Worm (Caenorhabditis elegans) whole organism, early embryonic: ENCODE measurements around the gene scl-12.

Experiments
- B0310.2 ChIP-seq: sonication (generic microtip); optimal IDR thresholded peaks from 2 replicates; lab custom pipeline; 2016; ENCODE audit warnings: mild to moderate bottlenecking, missing genetic modification characterization, missing compliant biosample characterization
- F13C5.2 ChIP-seq: sonication (generic microtip); optimal IDR thresholded peaks from 2 replicates; lab custom pipeline; 2017; ENCODE audit warnings: mild to moderate bottlenecking, missing genetic modification characterization, inconsistent platforms, missing compliant biosample characterization
- aly-1 ChIP-seq: sonication (generic microtip); optimal IDR thresholded peaks from 2 replicates; lab custom pipeline; 2016; ENCODE audit warnings: missing genetic modification characterization, missing compliant biosample characterization
- ama-1 ChIP-seq: fragments of 150-350 bp; optimal IDR thresholded peaks from 2 replicates; lab custom pipeline; 2014
- ceh-13 ChIP-seq: fragments of 200-800 bp; sonication (Bioruptor generic); optimal IDR thresholded peaks from 2 replicates; lab custom pipeline; 2018; ENCODE audit warnings: mild to moderate bottlenecking, missing genetic modification characterization, missing compliant biosample characterization
- ceh-36 ChIP-seq: sonication (generic microtip); optimal IDR thresholded peaks from 2 replicates; lab custom pipeline; 2016; ENCODE audit warnings: missing genetic modification characterization, inconsistent platforms, missing compliant biosample characterization
- ets-7 ChIP-seq: sonication (generic microtip); optimal IDR thresholded peaks from 2 replicates; lab custom pipeline; 2016; ENCODE audit warnings: missing genotype, missing genetic modification characterization, missing compliant biosample characterization
- flt-1 ChIP-seq: fragments of 200-800 bp; sonication (Bioruptor generic); IDR thresholded peaks from 2 replicates; pipeline ENCODE4 v1.3.6; 2022; ENCODE audit warnings: missing genetic modification characterization, missing compliant biosample characterization
- hmbx-1 ChIP-seq: sonication (generic microtip); optimal IDR thresholded peaks from 2 replicates; lab custom pipeline; 2016; ENCODE audit warnings: mild to moderate bottlenecking, missing genetic modification characterization, missing compliant biosample characterization
- hmg-4 ChIP-seq: fragments of 200-800 bp; sonication (Bioruptor generic); optimal IDR thresholded peaks from 2 replicates; lab custom pipeline; 2018; ENCODE audit warnings: mild to moderate bottlenecking, missing genetic modification characterization, missing compliant biosample characterization
- hnd-1 ChIP-seq: sonication (generic microtip); optimal IDR thresholded peaks from 2 replicates; lab custom pipeline; 2016; ENCODE audit warnings: missing genetic modification characterization, missing compliant biosample characterization
- pes-1 ChIP-seq: fragments of 200-800 bp; sonication (Bioruptor generic); IDR thresholded peaks from 2 replicates; pipeline ENCODE4 v1.3.6; 2022; ENCODE audit warnings: missing genetic modification reagents, missing genetic modification characterization, missing compliant biosample characterization
- scrt-1 ChIP-seq: fragments of 200-800 bp; sonication (Bioruptor generic); IDR thresholded peaks from 2 replicates; pipeline ENCODE4 v1.3.6; 2022; ENCODE audit warnings: missing genetic modification characterization, missing compliant biosample characterization
- sea-1 ChIP-seq: fragments of 200-800 bp; sonication (Bioruptor generic); conservative IDR thresholded peaks from 2 replicates; pipeline ENCODE4 v1.3.6; 2022; ENCODE audit warnings: missing genetic modification characterization, missing compliant biosample characterization
- tbx-11 ChIP-seq: fragments of 200-800 bp; sonication (Bioruptor generic); IDR thresholded peaks from 2 replicates; pipeline ENCODE4 v1.3.6; 2022; ENCODE audit warnings: missing genetic modification characterization, missing compliant biosample characterization
- tbx-37 ChIP-seq: fragments of 200-800 bp; sonication (Bioruptor generic); conservative IDR thresholded peaks from 2 replicates; pipeline ENCODE4 v1.3.6; 2022; ENCODE audit warnings: missing genetic modification reagents, missing genetic modification characterization, missing compliant biosample characterization
- tra-4 ChIP-seq: sonication (generic microtip); optimal IDR thresholded peaks from 2 replicates; lab custom pipeline; 2017; ENCODE audit warnings: missing genetic modification characterization, missing compliant biosample characterization

The scl-12 gene

ce11 chrV:3776946-3777345, 35.4 kb upstream of the scl-12 start:
- TF ChIP-seq ets-7 (tag; lab: Kevin White, UChicago) (no peak), hmbx-1 (no peak), ceh-36 (tag; lab: Kevin White, UChicago) (no peak), ceh-13 (no peak), tra-4 (tag; lab: Kevin White, UChicago) (no peak), ama-1 (lab: Kevin White, UChicago) (no peak), scrt-1 (GFP tag; lab: Robert Waterston, UW) (no peak), hnd-1 (tag; lab: Kevin White, UChicago) (no peak)

DNA sequence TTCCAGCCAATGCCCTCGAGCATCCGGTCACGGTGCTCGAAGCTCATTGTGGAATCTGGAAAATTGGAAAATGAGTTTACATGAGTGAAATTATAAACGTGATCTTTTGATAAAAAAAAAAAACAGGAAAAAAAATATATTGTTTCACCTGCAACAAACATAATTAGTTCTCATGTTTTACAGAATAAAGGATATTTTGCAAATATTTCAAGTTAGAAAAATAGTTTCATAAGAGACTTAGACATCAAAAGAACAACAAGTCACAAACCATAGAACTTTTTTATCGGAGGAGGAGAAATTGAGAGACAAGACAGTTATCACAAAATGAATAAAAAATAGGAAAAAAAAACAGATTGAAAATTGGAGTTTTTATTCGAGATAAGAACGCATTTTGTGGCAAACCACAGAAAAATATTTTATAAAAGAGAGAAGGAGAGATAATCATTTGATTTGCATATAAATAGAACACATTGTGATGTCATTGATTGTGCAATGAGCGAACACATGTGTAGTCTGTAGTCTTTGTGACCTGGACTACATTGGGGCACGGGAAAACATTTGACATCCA, 28.1 kb upstream of the scl-12 start, which contains the start of gene R08F11.1:
Gene R08F11.1 (minus strand): TSS at position 51 of the 568 bp plus-strand sequence.
- TF ChIP-seq ama-1 (lab: Kevin White, UChicago): no peak
- no peak for TF ChIP-seq ets-7 (tag; lab: Kevin White, UChicago)
- TF ChIP-seq pes-1 (GFP tag; lab: Robert Waterston, UW): no peak

ce11 chrV:3788538-3788937, 23.9 kb upstream of the scl-12 start:
- no peak for TF ChIP-seq ceh-13
- no peak for TF ChIP-seq hnd-1 (tag; lab: Kevin White, UChicago)
- no peak for TF ChIP-seq hmg-4 (GFP tag; lab: Kevin White, UChicago)
- TF ChIP-seq ama-1 (lab: Kevin White, UChicago): no peak
- TF ChIP-seq ets-7 (tag; lab: Kevin White, UChicago): no peak
- TF ChIP-seq B0310.2 (tag; lab: Kevin White, UChicago): no peak
- no peak for TF ChIP-seq tbx-37 (GFP tag; lab: Robert Waterston, UW)
- TF ChIP-seq ceh-36 (tag; lab: Kevin White, UChicago): no peak
- no peak for TF ChIP-seq hmbx-1
- no peak for TF ChIP-seq F13C5.2 (tag; lab: Kevin White, UChicago)
- TF ChIP-seq tbx-11 (GFP tag; lab: Robert Waterston, UW): no peak
- no peak for TF ChIP-seq flt-1
- TF ChIP-seq aly-1: no peak
- TF ChIP-seq scrt-1 (GFP tag; lab: Robert Waterston, UW): no peak

DNA sequence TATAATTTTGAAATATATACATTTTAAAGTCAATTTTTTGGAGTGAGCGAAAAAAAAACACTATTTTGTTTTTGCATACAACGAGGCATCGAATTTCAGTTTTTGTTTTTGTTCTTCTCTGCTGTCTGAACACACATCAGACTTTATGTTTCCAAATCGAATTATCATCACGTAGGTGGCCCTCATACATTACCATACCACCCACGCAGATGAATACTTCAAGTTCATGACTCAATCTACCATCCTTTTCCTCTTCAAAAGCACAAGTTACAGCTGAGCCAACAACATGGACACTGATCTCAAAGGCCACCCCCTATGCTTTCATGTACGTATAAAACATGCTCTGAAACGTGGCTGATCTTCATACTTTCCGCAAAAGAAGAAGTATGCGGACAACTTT, 22.6 kb upstream of the scl-12 start, which contains the start of gene R08F11.7:
Gene R08F11.7 (plus strand): TSS at position 301 of the 400 bp plus-strand sequence.
- no peak for TF ChIP-seq aly-1
- no peak for TF ChIP-seq ama-1 (lab: Kevin White, UChicago)
- no peak for TF ChIP-seq scrt-1 (GFP tag; lab: Robert Waterston, UW)
- TF ChIP-seq B0310.2 (tag; lab: Kevin White, UChicago): no peak
- no peak for TF ChIP-seq F13C5.2 (tag; lab: Kevin White, UChicago)
- no peak for TF ChIP-seq hmg-4 (GFP tag; lab: Kevin White, UChicago)
- TF ChIP-seq ets-7 (tag; lab: Kevin White, UChicago): no peak
- TF ChIP-seq tbx-11 (GFP tag; lab: Robert Waterston, UW): no peak
- TF ChIP-seq hnd-1 (tag; lab: Kevin White, UChicago): no peak
- TF ChIP-seq hmbx-1: no peak
- TF ChIP-seq tbx-37 (GFP tag; lab: Robert Waterston, UW): no peak
- TF ChIP-seq flt-1: no peak
- no peak for TF ChIP-seq pes-1 (GFP tag; lab: Robert Waterston, UW)

ce11 chrV:3790424-3790823, 22.0 kb upstream of the scl-12 start:
- no peak for TF ChIP-seq tra-4 (tag; lab: Kevin White, UChicago)
- TF ChIP-seq ets-7 (tag; lab: Kevin White, UChicago): no peak
- no peak for TF ChIP-seq scrt-1 (GFP tag; lab: Robert Waterston, UW)
- TF ChIP-seq tbx-11 (GFP tag; lab: Robert Waterston, UW): no peak
- TF ChIP-seq flt-1: no peak
- no peak for TF ChIP-seq aly-1
- no peak for TF ChIP-seq pes-1 (GFP tag; lab: Robert Waterston, UW)
- TF ChIP-seq hmbx-1: no peak
- no peak for TF ChIP-seq B0310.2 (tag; lab: Kevin White, UChicago)
- TF ChIP-seq tbx-37 (GFP tag; lab: Robert Waterston, UW): no peak
- no peak for TF ChIP-seq ceh-36 (tag; lab: Kevin White, UChicago)
- TF ChIP-seq sea-1 (GFP tag; lab: Robert Waterston, UW): no peak
- TF ChIP-seq ceh-13: no peak
- no peak for TF ChIP-seq ama-1 (lab: Kevin White, UChicago)
- no peak for TF ChIP-seq hnd-1 (tag; lab: Kevin White, UChicago)
- TF ChIP-seq F13C5.2 (tag; lab: Kevin White, UChicago): no peak
- TF ChIP-seq hmg-4 (GFP tag; lab: Kevin White, UChicago): no peak

DNA sequence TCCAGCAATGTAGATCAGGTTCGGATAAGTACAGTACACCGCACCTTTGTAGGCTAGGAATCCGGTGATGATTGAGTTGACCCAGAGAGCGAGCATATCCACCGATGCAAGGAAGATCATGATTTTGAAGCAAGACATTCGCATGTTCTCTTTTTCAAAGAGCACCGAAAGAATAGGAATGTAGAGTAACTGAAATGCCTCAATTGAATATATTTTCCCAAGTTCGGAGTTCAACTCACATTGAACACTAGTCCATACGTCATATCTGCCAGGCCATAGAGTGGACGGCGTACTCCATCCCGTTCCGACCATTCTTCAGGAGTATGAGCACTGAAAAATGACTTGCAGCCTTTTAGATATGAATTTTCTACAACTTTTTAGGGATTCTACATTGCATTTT, 12.7 kb upstream of the scl-12 start:
- no peak for TF ChIP-seq pes-1 (GFP tag; lab: Robert Waterston, UW)
- no peak for TF ChIP-seq scrt-1 (GFP tag; lab: Robert Waterston, UW)
- no peak for TF ChIP-seq hmg-4 (GFP tag; lab: Kevin White, UChicago)
- TF ChIP-seq ceh-36 (tag; lab: Kevin White, UChicago): no peak
- no peak for TF ChIP-seq hmbx-1
- TF ChIP-seq hnd-1 (tag; lab: Kevin White, UChicago): no peak
- no peak for TF ChIP-seq flt-1
- TF ChIP-seq ceh-13: no peak
- TF ChIP-seq aly-1: no peak
- no peak for TF ChIP-seq tbx-37 (GFP tag; lab: Robert Waterston, UW)
- no peak for TF ChIP-seq ama-1 (lab: Kevin White, UChicago)
- no peak for TF ChIP-seq ets-7 (tag; lab: Kevin White, UChicago)
- no peak for TF ChIP-seq tra-4 (tag; lab: Kevin White, UChicago)
- TF ChIP-seq sea-1 (GFP tag; lab: Robert Waterston, UW): no peak

- TF ChIP-seq tra-4 (tag; lab: Kevin White, UChicago): no peak
- TF ChIP-seq ets-7 (tag; lab: Kevin White, UChicago): no peak
- no peak for TF ChIP-seq scrt-1 (GFP tag; lab: Robert Waterston, UW)
- TF ChIP-seq ceh-13: no peak
Observed at ce11 chrV:3800378-3800777, 12.0 kb upstream of the scl-12 start, which contains the start of gene srt-30. Gene srt-30, minus strand, starts transcription at chrV:3800478.
